Worm (Caenorhabditis elegans): ENCODE data around the gene unc-47.

DNA sequence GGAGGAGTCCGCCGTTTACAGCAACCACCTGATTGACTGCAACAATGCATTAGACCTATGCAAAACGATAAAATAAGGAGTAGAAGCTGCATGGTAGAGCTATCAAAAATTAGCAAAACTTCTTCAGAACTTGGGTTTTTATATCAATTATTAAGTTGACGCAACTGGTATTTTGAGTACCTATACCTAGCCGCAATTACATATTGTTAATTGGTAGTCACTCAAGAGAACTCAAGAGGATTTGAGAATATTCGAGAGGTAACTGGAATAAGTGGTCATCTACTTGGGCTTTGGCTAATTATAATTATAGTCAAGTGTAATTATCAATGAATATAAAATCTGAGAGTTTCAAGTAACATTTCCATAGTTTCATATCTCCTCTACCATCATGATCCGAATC is 15.2 kb upstream of the unc-47 start, which contains the start of the genes T20G5.13 and T20G5.12:
- TF ChIP-seq ref-1 (GFP tag; conservative IDR thresholded peaks at IDR 0.05): no peak
- TF ChIP-seq T22C8.4 (GFP tag; IDR thresholded peaks at IDR 0.05): no peak
- no peak for TF ChIP-seq cog-1 (tag; optimal IDR thresholded peaks at IDR 0.05)
- TF ChIP-seq flt-1 (GFP tag; IDR thresholded peaks at IDR 0.05): no peak
- TF ChIP-seq ztf-29 (GFP tag; IDR thresholded peaks at IDR 0.05): no peak
- TF ChIP-seq tab-1 (GFP tag; IDR thresholded peaks at IDR 0.05): no peak
- TF ChIP-seq ztf-23 (GFP tag; IDR thresholded peaks at IDR 0.05): no peak
- TF ChIP-seq med-1 (GFP tag; optimal IDR thresholded peaks at IDR 0.05; ENCODE audit: insufficient read depth): no peak
